Worm (Caenorhabditis elegans) whole organism, midembryonic: Measurements from ENCODE around the gene T02D1.9.

Source experiments
- T22C8.4 ChIP-seq: fragments of 200-800 bp; sonication (Bioruptor generic); IDR thresholded peaks from 2 replicates; pipeline ENCODE4 v1.3.6; 2022; ENCODE audit warnings: missing genetic modification characterization, missing compliant biosample characterization
- cog-1 ChIP-seq: sonication (generic microtip); optimal IDR thresholded peaks from 2 replicates; lab custom pipeline; 2016; ENCODE audit warnings: missing genetic modification characterization, missing compliant biosample characterization
- flt-1 ChIP-seq: fragments of 200-800 bp; sonication (Bioruptor generic); IDR thresholded peaks from 2 replicates; pipeline ENCODE4 v1.3.6; 2022; ENCODE audit warnings: missing genetic modification characterization, missing compliant biosample characterization
- klf-2 ChIP-seq: fragments of 200-800 bp; sonication (Bioruptor generic); conservative IDR thresholded peaks from 2 replicates; pipeline ENCODE4 v1.3.6; 2022; ENCODE audit warnings: missing genetic modification reagents, missing genetic modification characterization, missing compliant biosample characterization
- med-1 ChIP-seq: sonication (generic microtip); optimal IDR thresholded peaks from 2 replicates; lab custom pipeline; 2017; ENCODE audit warnings: missing genetic modification characterization, mild to moderate bottlenecking, missing compliant biosample characterization, antibody characterized with exemption, missing genetic modification reagents; ENCODE audit not compliant: insufficient read depth
- ref-1 ChIP-seq: fragments of 200-800 bp; sonication (Bioruptor generic); conservative IDR thresholded peaks from 2 replicates; pipeline ENCODE4 v1.3.6; 2022; ENCODE audit warnings: missing genetic modification reagents, missing genetic modification characterization, missing compliant biosample characterization
- tab-1 ChIP-seq: fragments of 200-800 bp; sonication (Bioruptor generic); IDR thresholded peaks from 2 replicates; pipeline ENCODE4 v1.3.6; 2022; ENCODE audit warnings: missing genetic modification characterization, missing compliant biosample characterization
- ztf-23 ChIP-seq: fragments of 200-800 bp; sonication (Bioruptor generic); IDR thresholded peaks from 2 replicates; pipeline ENCODE4 v1.3.6; 2022; ENCODE audit warnings: missing genetic modification reagents, missing genetic modification characterization, missing compliant biosample characterization
- ztf-29 ChIP-seq: fragments of 200-800 bp; sonication (Bioruptor generic); IDR thresholded peaks from 2 replicates; pipeline ENCODE4 v1.3.6; 2022; ENCODE audit warnings: missing genetic modification reagents, missing genetic modification characterization, missing compliant biosample characterization

The T02D1.9 gene

DNA sequence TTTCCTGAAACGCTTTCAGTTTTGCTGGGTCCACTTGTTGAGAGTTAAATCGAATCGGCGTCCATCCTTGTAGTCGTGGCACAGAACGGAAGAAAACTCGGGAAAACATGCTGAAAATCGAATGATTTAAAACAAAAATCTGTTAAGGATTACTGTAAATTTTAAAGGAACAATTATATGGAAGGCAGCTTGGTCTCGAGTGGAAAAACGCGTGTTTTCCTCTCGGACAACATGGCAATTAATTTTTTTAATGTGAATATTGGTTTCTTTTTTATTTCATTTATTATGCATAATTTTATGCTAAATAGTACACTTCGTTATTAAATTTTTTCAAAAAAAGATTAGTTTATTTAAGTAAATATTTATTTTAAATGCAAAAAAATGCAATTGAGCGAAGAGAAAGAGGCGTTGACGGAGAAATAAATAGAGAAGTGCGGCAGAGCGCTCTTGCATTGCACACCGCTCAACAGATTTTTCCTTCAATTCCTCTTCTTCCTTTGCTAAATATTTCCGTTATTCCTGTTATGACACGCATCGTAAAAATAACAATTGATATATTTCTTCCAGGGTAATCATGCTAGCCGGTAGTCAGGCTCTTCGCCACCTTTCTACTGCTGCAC lies 27.2 kb downstream of the T02D1.9 start, which contains the start of the genes C30H6.9 and dlat-2:
C30H6.9 (minus strand) TSS at position 110 of the 620 bp plus-strand sequence.
dlat-2 (plus strand) TSS at position 566 of the 620 bp plus-strand sequence.
- TF ChIP-seq ztf-29: no peak
- TF ChIP-seq med-1: no peak
- no peak for TF ChIP-seq cog-1 (tag; lab: Kevin White, UChicago)
- TF ChIP-seq T22C8.4 (GFP tag; lab: Robert Waterston, UW): no peak
- no peak for TF ChIP-seq tab-1 (GFP tag; lab: Robert Waterston, UW)
- no peak for TF ChIP-seq flt-1
- TF ChIP-seq ztf-23 (GFP tag; lab: Robert Waterston, UW): no peak
- TF ChIP-seq ref-1 (GFP tag; lab: Robert Waterston, UW): no peak
- no peak for TF ChIP-seq klf-2

DNA sequence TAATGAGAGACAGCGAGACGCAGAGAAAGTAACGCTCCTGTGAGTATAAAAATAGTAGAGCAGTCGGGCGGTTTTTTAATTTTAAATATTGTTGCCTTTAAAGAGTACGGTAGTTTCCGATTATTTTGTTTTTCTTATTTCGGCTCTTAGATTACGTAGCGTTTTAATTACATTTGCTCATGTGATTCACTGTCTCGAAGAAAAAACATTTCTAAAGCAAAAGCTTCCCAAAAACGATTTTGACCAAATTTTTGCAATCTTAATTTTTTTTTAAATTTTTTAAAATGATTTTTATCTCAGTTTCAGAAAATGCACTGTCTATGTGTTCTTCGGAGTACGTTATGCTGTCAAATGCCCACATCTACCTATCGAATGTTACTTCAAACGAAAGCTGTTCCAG lies 31.3 kb downstream of the T02D1.9 start, which contains the start of gene haf-1:
haf-1 (plus strand) TSS at position 301 of the 400 bp plus-strand sequence.
- TF ChIP-seq med-1 (no peak), klf-2 (no peak), flt-1 (no peak), ztf-23 (GFP tag; lab: Robert Waterston, UW) (no peak), cog-1 (tag; lab: Kevin White, UChicago) (no peak), tab-1 (GFP tag; lab: Robert Waterston, UW) (no peak), ref-1 (GFP tag; lab: Robert Waterston, UW) (no peak), ztf-29 (no peak), T22C8.4 (GFP tag; lab: Robert Waterston, UW) (no peak)

DNA sequence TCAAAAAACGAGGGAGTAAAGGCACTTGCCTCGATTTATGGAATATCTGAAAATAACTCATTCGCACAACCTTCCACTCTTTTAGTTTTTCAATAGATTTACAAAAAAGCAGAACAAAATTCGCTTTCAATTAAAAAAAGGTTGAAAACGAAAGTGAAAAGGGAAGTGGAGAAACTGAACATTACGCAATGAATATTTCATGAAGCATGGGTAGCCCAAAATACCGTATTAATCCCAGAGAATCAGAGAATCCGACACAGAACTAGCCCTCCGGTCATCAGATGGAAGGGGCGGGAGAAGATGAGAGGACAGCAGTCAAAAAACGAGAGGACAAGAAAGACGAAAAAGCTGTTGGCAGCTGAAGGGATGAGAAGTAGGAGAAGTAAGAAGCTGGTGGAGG lies 35.9 kb downstream of the T02D1.9 start, which contains the start of gene C30H6.5:
C30H6.5 (plus strand) TSS at position 301 of the 400 bp plus-strand sequence.
- TF ChIP-seq klf-2 (no peak), tab-1 (GFP tag; lab: Robert Waterston, UW) (no peak), T22C8.4 (GFP tag; lab: Robert Waterston, UW) (no peak), ztf-29 (no peak), ztf-23 (GFP tag; lab: Robert Waterston, UW) (no peak), cog-1 (tag; lab: Kevin White, UChicago) (no peak), flt-1 (no peak), med-1 (no peak), ref-1 (GFP tag; lab: Robert Waterston, UW) (no peak)

DNA sequence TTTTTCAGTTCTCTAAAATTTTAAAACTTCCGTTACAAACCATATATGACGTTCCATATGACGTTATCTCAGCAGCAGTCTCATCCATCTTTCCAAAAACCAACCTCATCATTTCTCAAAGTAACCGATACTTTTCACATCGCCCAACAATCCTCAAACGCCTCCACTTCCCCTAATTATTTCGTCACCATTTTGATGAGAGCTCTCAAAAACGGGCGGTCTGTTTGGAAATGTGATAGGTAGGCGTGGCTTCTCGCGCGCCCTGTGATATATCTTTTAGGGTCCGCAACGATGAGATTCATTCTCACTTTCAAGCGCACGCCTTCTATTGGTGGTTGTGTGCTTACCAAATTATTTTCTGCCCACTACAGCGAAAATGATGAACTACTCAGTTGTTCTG lies 39.1 kb downstream of the T02D1.9 start, which contains the start of gene trh-1:
trh-1 (plus strand) TSS at position 301 of the 400 bp plus-strand sequence.
- no peak for TF ChIP-seq ztf-29
- no peak for TF ChIP-seq T22C8.4 (GFP tag; lab: Robert Waterston, UW)
- no peak for TF ChIP-seq klf-2
- TF ChIP-seq flt-1: no peak
- TF ChIP-seq tab-1 (GFP tag; lab: Robert Waterston, UW): no peak
- no peak for TF ChIP-seq ztf-23 (GFP tag; lab: Robert Waterston, UW)
- no peak for TF ChIP-seq cog-1 (tag; lab: Kevin White, UChicago)
- no peak for TF ChIP-seq med-1
- TF ChIP-seq ref-1 (GFP tag; lab: Robert Waterston, UW): no peak

DNA sequence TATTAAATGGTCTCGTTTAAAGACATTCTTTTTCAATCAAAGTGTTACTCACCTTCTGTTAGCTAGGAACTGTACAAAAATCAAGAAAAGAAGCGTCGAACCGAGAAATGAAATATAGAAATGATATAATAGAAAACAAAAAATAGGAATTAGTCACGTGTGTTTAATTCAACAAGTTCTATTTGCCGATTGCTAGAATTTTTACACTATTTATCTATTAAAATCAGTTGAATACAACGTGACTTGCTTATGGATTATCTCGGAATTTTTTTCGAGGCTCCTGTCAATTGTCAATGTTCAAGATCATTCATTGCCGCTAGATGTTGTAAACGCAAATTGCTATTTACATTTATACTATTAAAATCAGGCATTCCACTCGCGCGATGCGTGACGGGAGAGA lies 40.1 kb downstream of the T02D1.9 start, which contains the start of gene zipt-17:
zipt-17 (minus strand) TSS at position 101 of the 400 bp plus-strand sequence.
- no peak for TF ChIP-seq T22C8.4 (GFP tag; lab: Robert Waterston, UW)
- TF ChIP-seq klf-2: no peak
- no peak for TF ChIP-seq ztf-23 (GFP tag; lab: Robert Waterston, UW)
- no peak for TF ChIP-seq tab-1 (GFP tag; lab: Robert Waterston, UW)
- no peak for TF ChIP-seq flt-1
- no peak for TF ChIP-seq ref-1 (GFP tag; lab: Robert Waterston, UW)

DNA sequence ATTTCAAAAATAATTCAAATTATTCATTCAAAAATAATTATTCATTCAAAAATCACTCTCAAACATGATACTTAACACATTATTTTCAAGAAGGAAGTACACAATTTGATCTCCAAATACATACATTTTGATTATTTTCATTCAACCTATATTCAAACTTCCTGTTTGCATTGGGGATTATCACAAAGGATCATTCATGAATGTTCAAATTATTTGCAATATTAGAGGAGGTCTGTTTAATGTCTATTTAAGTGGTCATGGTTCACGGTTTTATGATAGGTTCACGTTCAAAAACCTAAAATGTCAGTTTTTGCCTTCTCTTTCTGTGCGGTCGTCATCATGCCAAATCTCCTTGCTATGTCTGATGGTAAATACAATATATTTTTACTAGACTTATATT lies 46.2 kb downstream of the T02D1.9 start, which contains the start of gene clec-202:
clec-202 (plus strand) TSS at position 301 of the 400 bp plus-strand sequence.
- TF ChIP-seq T22C8.4 (GFP tag; lab: Robert Waterston, UW) (no peak), tab-1 (GFP tag; lab: Robert Waterston, UW) (no peak), ztf-29 (no peak), ztf-23 (GFP tag; lab: Robert Waterston, UW) (no peak), ref-1 (GFP tag; lab: Robert Waterston, UW) (no peak), klf-2 (no peak), flt-1 (no peak), med-1 (no peak), cog-1 (tag; lab: Kevin White, UChicago) (no peak)
